Fruit fly (Drosophila melanogaster) whole organism, embryonic: ENCODE data around the gene CG2129.

Experiments
- ATbp ChIP-seq: fragments of 200-800 bp; sonication (Bioruptor generic); optimal IDR thresholded peaks from 2 replicates; lab custom pipeline; 2017; ENCODE audit warnings: missing biosample characterization, mild to moderate bottlenecking, missing genetic modification characterization, missing genetic modification reagents
- Atf3 ChIP-seq: fragments of 200-800 bp; sonication (Bioruptor generic); optimal IDR thresholded peaks from 3 replicates; lab custom pipeline; 2016; ENCODE audit warnings: missing biosample characterization, missing genetic modification characterization
- CG10147 ChIP-seq: fragments of 200-800 bp; sonication (Bioruptor generic); optimal IDR thresholded peaks from 2 replicates; lab custom pipeline; 2019; ENCODE audit warnings: missing biosample characterization, mild to moderate bottlenecking, missing genetic modification characterization, moderate library complexity
- CG10462 ChIP-seq: fragments of 200-800 bp; sonication (Bioruptor generic); optimal IDR thresholded peaks from 2 replicates; lab custom pipeline; 2016; ENCODE audit warnings: missing biosample characterization, missing genetic modification characterization
- CG13424 ChIP-seq: fragments of 200-800 bp; sonication (Bioruptor generic); optimal IDR thresholded peaks from 2 replicates; lab custom pipeline; 2019; ENCODE audit warnings: missing biosample characterization, mild to moderate bottlenecking, missing genetic modification characterization, moderate library complexity
- CG13894 ChIP-seq: fragments of 200-800 bp; sonication (Bioruptor generic); optimal IDR thresholded peaks from 3 replicates; lab custom pipeline; 2018; ENCODE audit warnings: missing biosample characterization, mild to moderate bottlenecking, missing genetic modification characterization, moderate library complexity
- CG15073 ChIP-seq: fragments of 200-800 bp; sonication (Bioruptor generic); optimal IDR thresholded peaks from 2 replicates; lab custom pipeline; 2016; ENCODE audit warnings: missing biosample characterization, missing genetic modification characterization
- CG17385 ChIP-seq: fragments of 200-800 bp; sonication (Bioruptor generic); optimal IDR thresholded peaks from 3 replicates; lab custom pipeline; 2018; ENCODE audit warnings: missing biosample characterization, mild to moderate bottlenecking, missing genetic modification characterization
- CG18011 ChIP-seq: fragments of 200-800 bp; sonication (Bioruptor generic); optimal IDR thresholded peaks from 2 replicates; lab custom pipeline; 2017; ENCODE audit warnings: missing biosample characterization, missing genetic modification characterization, mild to moderate bottlenecking, moderate library complexity, missing genotype
- CG2199 ChIP-seq: fragments of 200-800 bp; sonication (Bioruptor generic); IDR thresholded peaks from 3 replicates; pipeline ENCODE4 v1.3.6; 2022; ENCODE audit warnings: missing biosample characterization, missing genetic modification characterization
- CG3065 ChIP-seq: fragments of 200-800 bp; sonication (Bioruptor generic); optimal IDR thresholded peaks from 2 replicates; lab custom pipeline; 2016; ENCODE audit warnings: missing biosample characterization, missing genetic modification characterization
- CG34224 ChIP-seq: fragments of 200-800 bp; sonication (Bioruptor generic); IDR thresholded peaks from 3 replicates; pipeline ENCODE4 v1.3.6; 2022; ENCODE audit warnings: missing biosample characterization, missing genetic modification characterization; ENCODE audit not compliant: partially characterized antibody
- CG4617 ChIP-seq: fragments of 200-800 bp; sonication (Bioruptor generic); optimal IDR thresholded peaks from 3 replicates; lab custom pipeline; 2016; ENCODE audit warnings: missing biosample characterization, missing genetic modification characterization, borderline replicate concordance
- CG4730 ChIP-seq: fragments of 200-800 bp; sonication (Bioruptor generic); IDR thresholded peaks from 2 replicates; pipeline ENCODE4 v1.3.6; 2022; ENCODE audit warnings: missing biosample characterization, missing genetic modification characterization
- CG4820 ChIP-seq: fragments of 200-800 bp; sonication (Bioruptor generic); optimal IDR thresholded peaks from 3 replicates; lab custom pipeline; 2016; ENCODE audit warnings: missing biosample characterization, missing genetic modification characterization
- CG7271 ChIP-seq: fragments of 200-800 bp; sonication (Bioruptor generic); optimal IDR thresholded peaks from 2 replicates; lab custom pipeline; 2018; ENCODE audit warnings: missing biosample characterization, mild to moderate bottlenecking, missing genetic modification characterization, moderate library complexity
- CG8290 ChIP-seq, 3 experiments: fragments of 200-800 bp; sonication (Bioruptor generic); optimal IDR thresholded peaks; 2 replicates each; lab custom pipeline; 2016 to 2019; ENCODE audit warnings: missing biosample characterization in 3 of 3, missing genetic modification characterization in 3 of 3, mild to moderate bottlenecking in 2 of 3, moderate library complexity in 1 of 3
- CG8359 ChIP-seq: fragments of 200-800 bp; sonication (Bioruptor generic); optimal IDR thresholded peaks from 2 replicates; lab custom pipeline; 2017; ENCODE audit warnings: missing biosample characterization, mild to moderate bottlenecking, missing genetic modification characterization, borderline replicate concordance
- CG9727 ChIP-seq: fragments of 200-800 bp; sonication (Bioruptor generic); optimal IDR thresholded peaks from 3 replicates; lab custom pipeline; 2017; ENCODE audit warnings: missing biosample characterization, mild to moderate bottlenecking, missing genetic modification characterization
- CG9817 ChIP-seq: fragments of 200-800 bp; sonication (Bioruptor generic); optimal IDR thresholded peaks from 2 replicates; lab custom pipeline; 2018; ENCODE audit warnings: missing biosample characterization, mild to moderate bottlenecking, missing genetic modification characterization, moderate library complexity
- Dip2 ChIP-seq: fragments of 200-800 bp; sonication (Bioruptor generic); IDR thresholded peaks from 2 replicates; pipeline ENCODE4 v1.3.6; 2022; ENCODE audit warnings: missing biosample characterization, missing genetic modification characterization
- HLHmδ ChIP-seq: fragments of 200-800 bp; sonication (Bioruptor generic); optimal IDR thresholded peaks from 2 replicates; lab custom pipeline; 2018; ENCODE audit warnings: missing biosample characterization, mild to moderate bottlenecking, missing genetic modification characterization, moderate library complexity
- HmgZ ChIP-seq: fragments of 200-800 bp; sonication (Bioruptor generic); optimal IDR thresholded peaks from 2 replicates; lab custom pipeline; 2018; ENCODE audit warnings: missing biosample characterization, mild to moderate bottlenecking, missing genetic modification characterization
- Jarid2 ChIP-seq: fragments of 200-800 bp; sonication (Bioruptor generic); optimal IDR thresholded peaks from 3 replicates; lab custom pipeline; 2017; ENCODE audit warnings: mild to moderate bottlenecking, missing biosample characterization, missing genetic modification reagents, missing genetic modification characterization
- Lim3 ChIP-seq: fragments of 200-800 bp; sonication (Bioruptor generic); IDR thresholded peaks from 2 replicates; pipeline ENCODE4 v1.3.6; 2022; ENCODE audit warnings: missing biosample characterization, missing genetic modification characterization
- MESR4 ChIP-seq: fragments of 200-800 bp; sonication (Bioruptor generic); optimal IDR thresholded peaks from 2 replicates; lab custom pipeline; 2018; ENCODE audit warnings: missing biosample characterization, mild to moderate bottlenecking, missing genetic modification characterization, moderate library complexity
- Ptx1 ChIP-seq: fragments of 200-800 bp; sonication (Bioruptor generic); IDR thresholded peaks from 2 replicates; pipeline ENCODE4 v1.3.6; 2022; ENCODE audit warnings: missing biosample characterization, missing genetic modification characterization
- Scr ChIP-seq: fragments of 200-800 bp; sonication (Bioruptor generic); IDR thresholded peaks from 2 replicates; pipeline ENCODE4 v1.3.6; 2022; ENCODE audit warnings: missing biosample characterization, missing genetic modification characterization; ENCODE audit not compliant: partially characterized antibody
- Spps ChIP-seq: fragments of 200-800 bp; sonication (Bioruptor generic); optimal IDR thresholded peaks from 2 replicates; lab custom pipeline; 2018; ENCODE audit warnings: missing biosample characterization, mild to moderate bottlenecking, missing genetic modification characterization
- TFAM ChIP-seq: fragments of 200-800 bp; sonication (Bioruptor generic); optimal IDR thresholded peaks from 2 replicates; lab custom pipeline; 2017; ENCODE audit warnings: missing biosample characterization, missing genetic modification characterization, inconsistent platforms
- Xbp1 ChIP-seq: fragments of 200-800 bp; sonication (Bioruptor generic); optimal IDR thresholded peaks from 3 replicates; lab custom pipeline; 2016; ENCODE audit warnings: missing biosample characterization, mild to moderate bottlenecking, missing genetic modification characterization
- br ChIP-seq: fragments of >200 bp; optimal IDR thresholded peaks from 2 replicates; lab custom pipeline; 2017
- bsh ChIP-seq, 2 experiments: fragments of 200-800 bp; sonication (Bioruptor generic); optimal IDR thresholded peaks; 2 replicates each; lab custom pipeline; 2017 to 2018; ENCODE audit warnings: mild to moderate bottlenecking in 2 of 2, missing biosample characterization in 2 of 2, missing genetic modification characterization in 2 of 2, moderate library complexity in 1 of 2
- ewg ChIP-seq: fragments of 200-800 bp; sonication (Bioruptor generic); optimal IDR thresholded peaks from 3 replicates; lab custom pipeline; 2017; ENCODE audit warnings: mild to moderate bottlenecking, missing biosample characterization, missing genetic modification reagents, missing genetic modification characterization
- eyg ChIP-seq: fragments of 200-800 bp; sonication (Bioruptor generic); optimal IDR thresholded peaks from 3 replicates; lab custom pipeline; 2016; ENCODE audit warnings: missing biosample characterization, missing genetic modification characterization
- fd96Cb ChIP-seq: fragments of 200-800 bp; sonication (Bioruptor generic); optimal IDR thresholded peaks from 2 replicates; lab custom pipeline; 2018; ENCODE audit warnings: missing biosample characterization, mild to moderate bottlenecking, missing genetic modification characterization, moderate library complexity
- grau ChIP-seq: fragments of 200-800 bp; optimal IDR thresholded peaks from 3 replicates; lab custom pipeline; 2019; ENCODE audit warnings: missing biosample characterization, mild to moderate bottlenecking, missing genetic modification characterization, moderate library complexity
- grn ChIP-seq: fragments of 200-800 bp; sonication (Bioruptor generic); optimal IDR thresholded peaks from 3 replicates; lab custom pipeline; 2017; ENCODE audit warnings: missing biosample characterization, missing genetic modification characterization
- gsb ChIP-seq: fragments of 200-800 bp; sonication (Bioruptor generic); IDR thresholded peaks from 2 replicates; pipeline ENCODE4 v1.3.6; 2022; ENCODE audit warnings: missing biosample characterization, missing genetic modification characterization
- hb ChIP-seq: fragments of 200-800 bp; sonication (Bioruptor generic); IDR thresholded peaks from 3 replicates; pipeline ENCODE4 v1.3.6; 2022; ENCODE audit warnings: missing biosample characterization, missing genetic modification characterization; ENCODE audit not compliant: partially characterized antibody
- kni ChIP-seq: fragments of 200-800 bp; sonication (Bioruptor generic); optimal IDR thresholded peaks from 3 replicates; lab custom pipeline; 2017; ENCODE audit warnings: mild to moderate bottlenecking, missing biosample characterization, missing genetic modification reagents, missing genetic modification characterization
- pita ChIP-seq: fragments of 200-800 bp; sonication (Bioruptor generic); optimal IDR thresholded peaks from 2 replicates; lab custom pipeline; 2017; ENCODE audit warnings: missing biosample characterization, mild to moderate bottlenecking, missing genetic modification characterization
- ranshi ChIP-seq: fragments of 200-800 bp; sonication (Bioruptor generic); IDR thresholded peaks from 2 replicates; pipeline ENCODE4 v1.3.6; 2022; ENCODE audit warnings: missing biosample characterization, missing genetic modification characterization
- sens-2 ChIP-seq: fragments of 200-800 bp; sonication (Bioruptor generic); IDR thresholded peaks from 2 replicates; pipeline ENCODE4 v1.3.6; 2022; ENCODE audit warnings: missing biosample characterization, missing genetic modification characterization
- slbo ChIP-seq: fragments of 200-800 bp; sonication (Bioruptor generic); IDR thresholded peaks from 2 replicates; pipeline ENCODE4 v1.3.6; 2022; ENCODE audit warnings: missing biosample characterization, missing genetic modification characterization
- sob ChIP-seq: fragments of 200-800 bp; sonication (Bioruptor generic); IDR thresholded peaks from 2 replicates; pipeline ENCODE4 v1.3.6; 2022; ENCODE audit warnings: missing biosample characterization, missing genetic modification characterization
- sqz ChIP-seq: fragments of 200-800 bp; sonication (Bioruptor generic); optimal IDR thresholded peaks from 3 replicates; lab custom pipeline; 2018; ENCODE audit warnings: missing biosample characterization, mild to moderate bottlenecking, missing genetic modification characterization
- tio ChIP-seq: fragments of 200-800 bp; sonication (Bioruptor generic); optimal IDR thresholded peaks from 2 replicates; lab custom pipeline; 2017; ENCODE audit warnings: missing biosample characterization, missing genetic modification characterization, inconsistent platforms
- toy ChIP-seq: fragments of 200-800 bp; sonication (Bioruptor generic); IDR thresholded peaks from 2 replicates; pipeline ENCODE4 v1.3.6; 2022; ENCODE audit warnings: missing biosample characterization, missing genetic modification characterization

Gene CG2129

dm6 chrX:8145501-8146157 lies at the start of gene CG2129, which contains the start of gene alpha-PheRS (continued):
- TF ChIP-seq CG34224 (GFP tag; lab: Robert Waterston, UW) (peak; percentile 32; the same call in 1 of the 3 replicates), CG2199 (GFP tag; lab: Robert Waterston, UW) (no peak), grn (GFP tag; lab: Kevin White, UChicago) (no peak), CG18011 (no peak), CG10462 (GFP tag; lab: Kevin White, UChicago) (no peak), br (lab: Kevin White, UChicago) (no peak), gsb (GFP tag; lab: Robert Waterston, UW) (no peak), Atf3 (GFP tag; lab: Kevin White, UChicago) (no peak), Scr (GFP tag; lab: Robert Waterston, UW) (no peak), pita (no peak), bsh (GFP tag; optimal IDR thresholded peaks at IDR 0.05; lab: Kevin White, UChicago) (peak in 1 of 2 experiments; percentile 24), ATbp (GFP tag; lab: Kevin White, UChicago) (no peak), Lim3 (no peak), TFAM (GFP tag; lab: Kevin White, UChicago) (no peak), ewg (GFP tag; lab: Kevin White, UChicago) (no peak), CG9727 (GFP tag; lab: Kevin White, UChicago) (no peak), CG4617 (no peak), CG4730 (no peak), fd96Cb (tag; lab: Kevin White, UChicago) (no peak), CG10147 (GFP tag; lab: Kevin White, UChicago) (peak; percentile 39), CG3065 (GFP tag; lab: Kevin White, UChicago) (no peak), MESR4 (GFP tag; lab: Kevin White, UChicago) (no peak), hb (GFP tag; lab: Robert Waterston, UW) (no peak), CG8290 (GFP tag; optimal IDR thresholded peaks at IDR 0.05; lab: Kevin White, UChicago) (no peak), CG8290 (tag; optimal IDR thresholded peaks at IDR 0.05; lab: Kevin White, UChicago) (no peak), HmgZ (peak; percentile 70), CG9817 (tag; lab: Kevin White, UChicago) (peak; percentile 21), CG7271 (no peak), CG4820 (no peak), Xbp1 (GFP tag; lab: Kevin White, UChicago) (peak; percentile 18), HLHmδ (GFP tag; lab: Kevin White, UChicago) (no peak), ranshi (GFP tag; lab: Robert Waterston, UW) (no peak), toy (GFP tag; lab: Robert Waterston, UW) (no peak), slbo (GFP tag; lab: Robert Waterston, UW) (peak; percentile 37), sens-2 (GFP tag; lab: Robert Waterston, UW) (no peak), sob (0 out of 2 replicates have a peak, but pooled peaks have one; percentile 24), CG8359 (GFP tag; lab: Kevin White, UChicago) (no peak), Spps (tag; lab: Kevin White, UChicago) (no peak), Dip2 (no peak), CG15073 (no peak), tio (GFP tag; lab: Kevin White, UChicago) (no peak), eyg (GFP tag; lab: Kevin White, UChicago) (no peak), grau (peak; percentile 51), CG13894 (tag; lab: Kevin White, UChicago) (no peak), kni (GFP tag; lab: Kevin White, UChicago) (no peak), CG17385 (GFP tag; lab: Kevin White, UChicago) (no peak), sqz (GFP tag; lab: Kevin White, UChicago) (no peak), Jarid2 (GFP tag; lab: Kevin White, UChicago) (no peak), CG13424 (tag; lab: Kevin White, UChicago) (peak; percentile 60), Ptx1 (no peak)
